Fruit fly (Drosophila melanogaster): ENCODE data around the gene CG14866.
A peak's percentile ranks its signal among the peaks of the same experiment; 100 is the strongest.

The CG14866 gene

dm6 chr3R:15340052-15340732 lies 23.9 kb downstream of the CG14866 start, which contains the start of gene SerRS-m:
TSS of gene SerRS-m (plus strand) at chr3R:15340667.
- peak; percentile 5 for TF ChIP-seq bab1 (GFP tag; optimal IDR thresholded peaks at IDR 0.05)
- no peak for TF ChIP-seq Crg-1 (GFP tag; optimal IDR thresholded peaks at IDR 0.05)
- TF ChIP-seq ovo (GFP tag; optimal IDR thresholded peaks at IDR 0.05), result peak; percentile 43
- no peak for TF ChIP-seq CG7101 (tag; optimal IDR thresholded peaks at IDR 0.05)
- TF ChIP-seq CG33017 (tag; optimal IDR thresholded peaks at IDR 0.05), result no peak
- TF ChIP-seq cic (GFP tag; optimal IDR thresholded peaks at IDR 0.05), result no peak
- TF ChIP-seq CG7045 (GFP tag; optimal IDR thresholded peaks at IDR 0.05), result no peak
- no peak for TF ChIP-seq pad (GFP tag; optimal IDR thresholded peaks at IDR 0.05)
- TF ChIP-seq Mnt (GFP tag; optimal IDR thresholded peaks at IDR 0.05), result no peak
- no peak for TF ChIP-seq CG14711 (tag; optimal IDR thresholded peaks at IDR 0.05)
- TF ChIP-seq CG5204 (GFP tag; optimal IDR thresholded peaks at IDR 0.05), result no peak
- no peak for TF ChIP-seq Clk (GFP tag; optimal IDR thresholded peaks at IDR 0.05)
- TF ChIP-seq Hr96 (GFP tag; optimal IDR thresholded peaks at IDR 0.05), result no peak
- no peak for TF ChIP-seq tj (GFP tag; optimal IDR thresholded peaks at IDR 0.05)
- TF ChIP-seq CG1620 (GFP tag; optimal IDR thresholded peaks at IDR 0.05), result no peak
- peak; percentile 1 for TF ChIP-seq CG11617 (GFP tag; optimal IDR thresholded peaks at IDR 0.05)
- TF ChIP-seq CG12768 (GFP tag; optimal IDR thresholded peaks at IDR 0.05), result no peak
- no peak for TF ChIP-seq cnc (optimal IDR thresholded peaks at IDR 0.05)
- no peak for TF ChIP-seq kay (GFP tag; ENCODE audit: borderline replicate concordance)
- TF ChIP-seq toe (GFP tag; optimal IDR thresholded peaks at IDR 0.05), result no peak

- TF ChIP-seq CG5204 (GFP tag; optimal IDR thresholded peaks at IDR 0.05), result no peak
- TF ChIP-seq tj (GFP tag; optimal IDR thresholded peaks at IDR 0.05), result peak; percentile 94
- peak; percentile 0 for TF ChIP-seq CG12768 (GFP tag; optimal IDR thresholded peaks at IDR 0.05)
- peak; percentile 3 for TF ChIP-seq CG7045 (GFP tag; optimal IDR thresholded peaks at IDR 0.05)
These were observed 26.2 kb downstream of the CG14866 start for dm6 chr3R:15342432-15342925.

- TF ChIP-seq CG14711 (tag; optimal IDR thresholded peaks at IDR 0.05) (peak; percentile 44), Clk (GFP tag; optimal IDR thresholded peaks at IDR 0.05) (peak; percentile 51), tj (GFP tag; optimal IDR thresholded peaks at IDR 0.05) (no peak), cnc (optimal IDR thresholded peaks at IDR 0.05) (no peak), CG7101 (tag; optimal IDR thresholded peaks at IDR 0.05) (peak; percentile 58), kay (GFP tag; ENCODE audit: borderline replicate concordance) (no peak), ovo (GFP tag; optimal IDR thresholded peaks at IDR 0.05) (peak; percentile 38), CG33017 (tag; optimal IDR thresholded peaks at IDR 0.05) (peak; percentile 24), Crg-1 (GFP tag; optimal IDR thresholded peaks at IDR 0.05) (peak; percentile 78), CG7045 (GFP tag; optimal IDR thresholded peaks at IDR 0.05) (peak; percentile 67), Mnt (GFP tag; optimal IDR thresholded peaks at IDR 0.05) (peak; percentile 82), toe (GFP tag; optimal IDR thresholded peaks at IDR 0.05) (peak; percentile 90), CG1620 (GFP tag; optimal IDR thresholded peaks at IDR 0.05) (peak; percentile 64), bab1 (GFP tag; optimal IDR thresholded peaks at IDR 0.05) (peak; percentile 1), pad (GFP tag; optimal IDR thresholded peaks at IDR 0.05) (peak; percentile 68), CG5204 (GFP tag; optimal IDR thresholded peaks at IDR 0.05) (no peak), CG11617 (GFP tag; optimal IDR thresholded peaks at IDR 0.05) (peak; percentile 86), CG12768 (GFP tag; optimal IDR thresholded peaks at IDR 0.05) (peak; percentile 35), cic (GFP tag; optimal IDR thresholded peaks at IDR 0.05) (peak; percentile 58), Hr96 (GFP tag; optimal IDR thresholded peaks at IDR 0.05) (no peak)
These were observed 26.8 kb downstream of the CG14866 start, which contains the start of gene Nagk for dm6 chr3R:15342926-15343685. TSS of gene Nagk (minus strand) at chr3R:15343256.

- TF ChIP-seq CG1620 (GFP tag; optimal IDR thresholded peaks at IDR 0.05) (no peak), ovo (GFP tag; optimal IDR thresholded peaks at IDR 0.05) (peak; percentile 10), toe (GFP tag; optimal IDR thresholded peaks at IDR 0.05) (no peak), kay (GFP tag; ENCODE audit: borderline replicate concordance) (no peak), CG5204 (GFP tag; optimal IDR thresholded peaks at IDR 0.05) (no peak), tj (GFP tag; optimal IDR thresholded peaks at IDR 0.05) (peak; percentile 21), Clk (GFP tag; optimal IDR thresholded peaks at IDR 0.05) (no peak), cnc (optimal IDR thresholded peaks at IDR 0.05) (peak; percentile 60 to 77), CG14711 (tag; optimal IDR thresholded peaks at IDR 0.05) (no peak), CG7045 (GFP tag; optimal IDR thresholded peaks at IDR 0.05) (no peak), pad (GFP tag; optimal IDR thresholded peaks at IDR 0.05) (no peak), Mnt (GFP tag; optimal IDR thresholded peaks at IDR 0.05) (no peak), CG7101 (tag; optimal IDR thresholded peaks at IDR 0.05) (no peak), CG33017 (tag; optimal IDR thresholded peaks at IDR 0.05) (no peak), cic (GFP tag; optimal IDR thresholded peaks at IDR 0.05) (no peak), Hr96 (GFP tag; optimal IDR thresholded peaks at IDR 0.05) (no peak), bab1 (GFP tag; optimal IDR thresholded peaks at IDR 0.05) (no peak), CG11617 (GFP tag; optimal IDR thresholded peaks at IDR 0.05) (no peak), CG12768 (GFP tag; optimal IDR thresholded peaks at IDR 0.05) (no peak), Crg-1 (GFP tag; optimal IDR thresholded peaks at IDR 0.05) (no peak)
These were observed 29.1 kb downstream of the CG14866 start for dm6 chr3R:15345198-15346017.

- no peak for TF ChIP-seq cnc (optimal IDR thresholded peaks at IDR 0.05)
- TF ChIP-seq tj (GFP tag; optimal IDR thresholded peaks at IDR 0.05), result no peak
- TF ChIP-seq bab1 (GFP tag; optimal IDR thresholded peaks at IDR 0.05), result peak; percentile 41
- peak; percentile 84 for TF ChIP-seq Mnt (GFP tag; optimal IDR thresholded peaks at IDR 0.05)
- no peak for TF ChIP-seq Clk (GFP tag; optimal IDR thresholded peaks at IDR 0.05)
These were observed 29.7 kb downstream of the CG14866 start, which contains the start of the genes Surf4 and CG31301 for dm6 chr3R:15346018-15346383. TSS of gene Surf4 (minus strand) at chr3R:15346176. TSS of gene CG31301 (plus strand) at chr3R:15346205.

Data from whole organism, adult.